Worm (Caenorhabditis elegans): ENCODE measurements around the gene C34D4.2.

C34D4.2 gene

DNA sequence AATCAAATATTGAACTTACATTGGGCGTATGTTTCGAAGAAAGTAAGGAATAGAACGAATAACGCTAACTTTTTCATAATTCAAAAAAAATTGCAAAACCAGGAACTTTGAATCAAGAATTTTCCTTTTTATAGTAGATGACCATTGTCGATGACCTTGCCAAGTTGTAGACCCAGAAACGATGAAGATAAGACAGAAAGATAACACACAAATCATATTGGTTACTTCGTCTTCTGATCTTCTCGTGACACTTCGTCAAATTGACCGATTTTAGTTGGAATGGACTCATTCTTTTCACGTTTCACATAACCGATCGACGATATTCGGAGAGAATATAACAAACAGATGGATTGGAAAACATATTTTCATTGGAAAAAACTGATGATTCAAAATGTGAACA is 22.7 kb upstream of the C34D4.2 start, which contains the start of gene grsp-3:
grsp-3 (minus strand) TSS at position 149 of the 400 bp plus-strand sequence.
- no peak for TF ChIP-seq elt-2 (tag; optimal IDR thresholded peaks at IDR 0.05)
- TF ChIP-seq ztf-11 (tag; optimal IDR thresholded peaks at IDR 0.05): no peak
- TF ChIP-seq R02D3.7 (tag; optimal IDR thresholded peaks at IDR 0.05): no peak
- no peak for TF ChIP-seq fos-1 (tag; optimal IDR thresholded peaks at IDR 0.05)
- TF ChIP-seq ceh-9 (tag; optimal IDR thresholded peaks at IDR 0.05): no peak
- no peak for TF ChIP-seq mdl-1 (tag; optimal IDR thresholded peaks at IDR 0.05)
- no peak for TF ChIP-seq skn-1 (tag; optimal IDR thresholded peaks at IDR 0.05)
- peak; percentile 89 for TF ChIP-seq nhr-23 (tag; optimal IDR thresholded peaks at IDR 0.05)
- no peak for TF ChIP-seq lsy-12 (tag; optimal IDR thresholded peaks at IDR 0.05)
- TF ChIP-seq nhr-67 (tag; optimal IDR thresholded peaks at IDR 0.05): no peak
- peak in 1 of 3 experiments; percentile 61 for TF ChIP-seq elt-3 (tag; optimal IDR thresholded peaks at IDR 0.05)
- peak; percentile 77 for TF ChIP-seq nhr-25 (tag; optimal IDR thresholded peaks at IDR 0.05)
- no peak for TF ChIP-seq nhr-11 (tag; optimal IDR thresholded peaks at IDR 0.05)
- TF ChIP-seq lin-39 (tag; optimal IDR thresholded peaks at IDR 0.05): no peak
- TF ChIP-seq nhr-28 (tag; optimal IDR thresholded peaks at IDR 0.05): no peak
- no peak for TF ChIP-seq ZK546.5 (tag; optimal IDR thresholded peaks at IDR 0.05)
- TF ChIP-seq ama-1 (optimal IDR thresholded peaks at IDR 0.05): no peak
- no peak for TF ChIP-seq eor-1 (tag; optimal IDR thresholded peaks at IDR 0.05)
- no peak for TF ChIP-seq ztf-4 (tag; optimal IDR thresholded peaks at IDR 0.05)
- no peak for TF ChIP-seq snpc-4 (tag; optimal IDR thresholded peaks at IDR 0.05)
- no peak for TF ChIP-seq jun-1 (tag; optimal IDR thresholded peaks at IDR 0.05)
- TF ChIP-seq nhr-12 (tag; optimal IDR thresholded peaks at IDR 0.05): no peak
- no peak for TF ChIP-seq nfya-1 (tag; optimal IDR thresholded peaks at IDR 0.05; ENCODE audit: insufficient read depth)
- no peak for TF ChIP-seq nhr-76 (tag; optimal IDR thresholded peaks at IDR 0.05)
- peak; percentile 46 for TF ChIP-seq elt-1 (tag; optimal IDR thresholded peaks at IDR 0.05)
- no peak for TF ChIP-seq nhr-43 (tag; optimal IDR thresholded peaks at IDR 0.05; ENCODE audit: poor library complexity, severe bottlenecking)
- TF ChIP-seq aly-2 (tag; optimal IDR thresholded peaks at IDR 0.05): no peak
- TF ChIP-seq ceh-82 (tag; optimal IDR thresholded peaks at IDR 0.05): no peak
- no peak for TF ChIP-seq pqm-1 (tag; optimal IDR thresholded peaks at IDR 0.05)
- no peak for TF ChIP-seq zag-1 (tag; optimal IDR thresholded peaks at IDR 0.05)
- no peak for TF ChIP-seq sea-2 (GFP tag; optimal IDR thresholded peaks at IDR 0.05)
- TF ChIP-seq ceh-16 (tag; optimal IDR thresholded peaks at IDR 0.05): no peak
- no peak for TF ChIP-seq fkh-10 (GFP tag; optimal IDR thresholded peaks at IDR 0.05)
- no peak for TF ChIP-seq fkh-2 (tag; optimal IDR thresholded peaks at IDR 0.05)
- no peak for TF ChIP-seq nhr-237 (tag; optimal IDR thresholded peaks at IDR 0.05)
- TF ChIP-seq ceh-28 (tag; optimal IDR thresholded peaks at IDR 0.05): peak; percentile 38
- TF ChIP-seq lin-15B (tag; optimal IDR thresholded peaks at IDR 0.05): no peak

DNA sequence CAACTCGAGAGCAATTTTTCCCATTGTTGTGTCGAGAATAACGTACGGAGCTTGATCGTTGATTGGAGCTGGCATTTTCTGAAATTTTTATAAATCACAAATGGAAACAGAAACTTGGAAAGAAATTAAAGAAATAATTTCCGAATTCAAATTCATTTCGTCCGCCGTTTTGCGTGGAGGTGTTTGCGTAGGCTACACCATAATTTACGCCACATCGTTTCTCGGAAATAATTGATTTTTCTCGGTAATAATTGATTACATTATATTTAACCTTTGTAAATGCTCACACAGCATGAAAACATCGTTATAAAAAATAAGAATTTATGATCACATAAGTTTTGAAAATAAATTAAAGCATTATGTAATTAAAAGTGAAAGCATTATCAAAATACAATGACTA is 21.3 kb upstream of the C34D4.2 start, which contains the start of gene cyn-12:
cyn-12 (minus strand) TSS at position 78 of the 400 bp plus-strand sequence.
- TF ChIP-seq nhr-77 (tag; optimal IDR thresholded peaks at IDR 0.05) (no peak), nhr-23 (tag; optimal IDR thresholded peaks at IDR 0.05) (peak; percentile 36), ceh-16 (tag; optimal IDR thresholded peaks at IDR 0.05) (no peak), nhr-67 (tag; optimal IDR thresholded peaks at IDR 0.05) (no peak), hmg-11 (tag; optimal IDR thresholded peaks at IDR 0.05) (peak; percentile 40), eor-1 (tag; optimal IDR thresholded peaks at IDR 0.05) (no peak), ztf-11 (tag; optimal IDR thresholded peaks at IDR 0.05) (no peak), mdl-1 (tag; optimal IDR thresholded peaks at IDR 0.05) (no peak), pqm-1 (tag; optimal IDR thresholded peaks at IDR 0.05) (peak; percentile 6), nhr-11 (tag; optimal IDR thresholded peaks at IDR 0.05) (no peak), ceh-28 (tag; optimal IDR thresholded peaks at IDR 0.05) (peak; percentile 66)

DNA sequence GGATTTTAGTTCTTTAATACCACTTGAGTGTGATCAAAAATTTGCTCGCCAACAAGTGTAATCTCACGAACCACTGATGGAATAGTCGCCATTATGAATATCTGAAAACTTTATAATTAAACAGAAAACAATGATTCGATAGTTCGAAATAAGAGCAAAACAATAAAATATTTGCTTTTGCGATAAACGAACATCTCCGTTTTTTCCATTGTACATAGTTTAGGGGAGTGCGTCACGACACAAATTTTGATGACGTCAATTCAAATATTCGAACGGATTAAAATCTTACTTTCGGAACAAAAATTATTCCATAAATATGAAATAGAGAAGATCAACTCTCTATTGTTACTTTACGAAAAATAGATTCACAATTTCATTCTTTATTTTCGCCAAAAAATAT is 20.5 kb upstream of the C34D4.2 start, which contains the start of gene mutd-1:
mutd-1 (minus strand) TSS at position 101 of the 400 bp plus-strand sequence.
- TF ChIP-seq ZK546.5 (tag; optimal IDR thresholded peaks at IDR 0.05): no peak
- no peak for TF ChIP-seq fos-1 (tag; optimal IDR thresholded peaks at IDR 0.05)
- no peak for TF ChIP-seq zag-1 (tag; optimal IDR thresholded peaks at IDR 0.05)
- no peak for TF ChIP-seq unc-39 (tag; optimal IDR thresholded peaks at IDR 0.05)
- TF ChIP-seq skn-1 (tag; optimal IDR thresholded peaks at IDR 0.05): no peak
- TF ChIP-seq egl-27 (tag; optimal IDR thresholded peaks at IDR 0.05): no peak
- no peak for TF ChIP-seq fkh-2 (tag; optimal IDR thresholded peaks at IDR 0.05)
- no peak for TF ChIP-seq nhr-25 (tag; optimal IDR thresholded peaks at IDR 0.05)
- TF ChIP-seq tbx-2 (tag; optimal IDR thresholded peaks at IDR 0.05): no peak
- TF ChIP-seq ceh-82 (tag; optimal IDR thresholded peaks at IDR 0.05): no peak
- TF ChIP-seq nhr-43 (tag; optimal IDR thresholded peaks at IDR 0.05; ENCODE audit: poor library complexity, severe bottlenecking): no peak
- no peak for TF ChIP-seq mdl-1 (tag; optimal IDR thresholded peaks at IDR 0.05)
